Fruit fly (Drosophila melanogaster) whole organism, embryonic: ENCODE results near the gene CG15742.

Experiments used
- ATbp ChIP-seq: fragments of 200-800 bp; sonication (Bioruptor generic); optimal IDR thresholded peaks from 2 replicates; lab custom pipeline; 2017; ENCODE audit warnings: missing biosample characterization, mild to moderate bottlenecking, missing genetic modification characterization, missing genetic modification reagents
- Atf-2 ChIP-seq: fragments of 200-800 bp; sonication (Bioruptor generic); optimal IDR thresholded peaks from 2 replicates; lab custom pipeline; 2016; ENCODE audit warnings: missing biosample characterization, missing genetic modification characterization
- CG10267 ChIP-seq: fragments of 200-800 bp; sonication (Bioruptor generic); optimal IDR thresholded peaks from 2 replicates; lab custom pipeline; 2018; ENCODE audit warnings: missing biosample characterization, mild to moderate bottlenecking, missing genetic modification characterization, moderate library complexity
- CG10543 ChIP-seq: fragments of 200-800 bp; sonication (Bioruptor generic); optimal IDR thresholded peaks from 3 replicates; lab custom pipeline; 2017; ENCODE audit warnings: missing biosample characterization, mild to moderate bottlenecking, missing genetic modification characterization, moderate library complexity
- CG11085 ChIP-seq: fragments of 200-800 bp; sonication (Bioruptor generic); IDR thresholded peaks from 2 replicates; pipeline ENCODE4 v1.3.6; 2022; ENCODE audit warnings: missing biosample characterization, missing genetic modification characterization
- CG1529 ChIP-seq: fragments of 200-800 bp; sonication (Bioruptor generic); optimal IDR thresholded peaks from 3 replicates; lab custom pipeline; 2018; ENCODE audit warnings: missing biosample characterization, missing genetic modification characterization
- CG17359 ChIP-seq: fragments of 200-800 bp; sonication (Bioruptor generic); optimal IDR thresholded peaks from 3 replicates; lab custom pipeline; 2018; ENCODE audit warnings: missing biosample characterization, mild to moderate bottlenecking, missing genetic modification characterization, moderate library complexity
- CG17802 ChIP-seq: fragments of 200-800 bp; sonication (Bioruptor generic); optimal IDR thresholded peaks from 2 replicates; lab custom pipeline; 2018; ENCODE audit warnings: missing biosample characterization, mild to moderate bottlenecking, missing genetic modification characterization, moderate library complexity
- CG1832 ChIP-seq: fragments of 200-800 bp; sonication (Bioruptor generic); optimal IDR thresholded peaks from 2 replicates; lab custom pipeline; 2017; ENCODE audit warnings: missing biosample characterization, mild to moderate bottlenecking, missing genetic modification characterization, inconsistent platforms
- CG2120 ChIP-seq: fragments of 200-800 bp; sonication (Bioruptor generic); optimal IDR thresholded peaks from 3 replicates; lab custom pipeline; 2016; ENCODE audit warnings: missing biosample characterization, missing genetic modification characterization
- CG2199 ChIP-seq: fragments of 200-800 bp; sonication (Bioruptor generic); IDR thresholded peaks from 3 replicates; pipeline ENCODE4 v1.3.6; 2022; ENCODE audit warnings: missing biosample characterization, missing genetic modification characterization
- CG2712 ChIP-seq: fragments of 200-800 bp; optimal IDR thresholded peaks from 3 replicates; lab custom pipeline; 2019; ENCODE audit warnings: missing biosample characterization, mild to moderate bottlenecking, missing genetic modification characterization, moderate library complexity
- CG3065 ChIP-seq: fragments of 200-800 bp; sonication (Bioruptor generic); optimal IDR thresholded peaks from 2 replicates; lab custom pipeline; 2016; ENCODE audit warnings: missing biosample characterization, missing genetic modification characterization
- CG42726 ChIP-seq: fragments of 200-800 bp; sonication (Bioruptor generic); IDR thresholded peaks from 2 replicates; pipeline ENCODE4 v1.3.6; 2022; ENCODE audit warnings: missing biosample characterization, missing genetic modification characterization; ENCODE audit not compliant: partially characterized antibody
- CG4404 ChIP-seq: fragments of 200-800 bp; sonication (Bioruptor generic); IDR thresholded peaks from 2 replicates; pipeline ENCODE4 v1.3.6; 2022; ENCODE audit warnings: missing biosample characterization, missing genetic modification characterization
- CG4617 ChIP-seq: fragments of 200-800 bp; sonication (Bioruptor generic); optimal IDR thresholded peaks from 3 replicates; lab custom pipeline; 2016; ENCODE audit warnings: missing biosample characterization, missing genetic modification characterization, borderline replicate concordance
- CG6689 ChIP-seq: fragments of 200-800 bp; sonication (Bioruptor generic); IDR thresholded peaks from 2 replicates; pipeline ENCODE4 v1.3.6; 2022; ENCODE audit warnings: missing biosample characterization, missing genetic modification characterization
- CG7786 ChIP-seq: fragments of 200-800 bp; sonication (Bioruptor generic); optimal IDR thresholded peaks from 2 replicates; lab custom pipeline; 2016; ENCODE audit warnings: missing biosample characterization, missing genetic modification characterization
- CG9609 ChIP-seq: fragments of 200-800 bp; sonication (Bioruptor generic); optimal IDR thresholded peaks from 3 replicates; lab custom pipeline; 2016; ENCODE audit warnings: missing biosample characterization, missing genetic modification characterization
- CG9727 ChIP-seq: fragments of 200-800 bp; sonication (Bioruptor generic); optimal IDR thresholded peaks from 3 replicates; lab custom pipeline; 2017; ENCODE audit warnings: missing biosample characterization, mild to moderate bottlenecking, missing genetic modification characterization
- CkIIα-i1 ChIP-seq: fragments of 200-800 bp; sonication (Bioruptor generic); IDR thresholded peaks from 2 replicates; pipeline ENCODE4 v1.3.6; 2022; ENCODE audit warnings: missing biosample characterization, missing genetic modification characterization
- Gsc ChIP-seq: fragments of 200-800 bp; sonication (Bioruptor generic); IDR thresholded peaks from 2 replicates; pipeline ENCODE4 v1.3.6; 2022; ENCODE audit warnings: missing biosample characterization, missing genetic modification characterization
- HLH3B ChIP-seq: fragments of 200-800 bp; sonication (Bioruptor generic); IDR thresholded peaks from 2 replicates; pipeline ENCODE4 v1.3.6; 2022; ENCODE audit warnings: missing biosample characterization, missing genetic modification characterization
- Med ChIP-seq: fragments of 200-800 bp; sonication (Bioruptor generic); peaks from one replicate; lab custom pipeline; 2016; ENCODE audit warnings: missing biosample characterization, missing genetic modification characterization, mild to moderate bottlenecking, inconsistent platforms, moderate library complexity
- Pdp1 ChIP-seq, 2 experiments: fragments of 200-800 bp; sonication (Bioruptor generic); optimal IDR thresholded peaks; 3 replicates each; lab custom pipeline; 2016; ENCODE audit warnings: missing biosample characterization in 2 of 2, missing genetic modification characterization in 2 of 2, mild to moderate bottlenecking in 1 of 2, moderate library complexity in 1 of 2
- Ptx1 ChIP-seq: fragments of 200-800 bp; sonication (Bioruptor generic); IDR thresholded peaks from 2 replicates; pipeline ENCODE4 v1.3.6; 2022; ENCODE audit warnings: missing biosample characterization, missing genetic modification characterization
- Sox102F ChIP-seq: fragments of 200-800 bp; sonication (Bioruptor generic); optimal IDR thresholded peaks from 2 replicates; lab custom pipeline; 2018; ENCODE audit warnings: missing biosample characterization, mild to moderate bottlenecking, missing genetic modification characterization, moderate library complexity
- Spps ChIP-seq: fragments of 200-800 bp; sonication (Bioruptor generic); optimal IDR thresholded peaks from 2 replicates; lab custom pipeline; 2018; ENCODE audit warnings: missing biosample characterization, mild to moderate bottlenecking, missing genetic modification characterization
- Stat92E ChIP-seq, 3 experiments: fragments of >200 bp in 2 of 3; fragments of 200-800 bp in 1 of 3; sonication (Bioruptor generic) in 1 of 3; optimal IDR thresholded peaks; 2 replicates each; lab custom pipeline; 2017 to 2019; ENCODE audit warnings: missing biosample characterization in 3 of 3, missing genetic modification characterization in 3 of 3, mild to moderate bottlenecking in 1 of 3, moderate library complexity in 1 of 3
- chm ChIP-seq: fragments of 200-800 bp; sonication (Bioruptor generic); IDR thresholded peaks from 2 replicates; pipeline ENCODE4 v1.3.6; 2022; ENCODE audit warnings: missing biosample characterization, missing genetic modification characterization
- ci ChIP-seq: fragments of 200-800 bp; sonication (Bioruptor generic); IDR thresholded peaks from 3 replicates; pipeline ENCODE4 v1.3.6; 2022; ENCODE audit warnings: missing biosample characterization, missing genetic modification characterization
- cwo ChIP-seq: fragments of 200-800 bp; sonication (Bioruptor generic); optimal IDR thresholded peaks from 3 replicates; lab custom pipeline; 2017; ENCODE audit warnings: missing biosample characterization, missing genetic modification characterization, mild to moderate bottlenecking, moderate library complexity, missing genetic modification reagents
- danr ChIP-seq: fragments of 200-800 bp; sonication (Bioruptor generic); IDR thresholded peaks from 2 replicates; pipeline ENCODE4 v1.3.6; 2022; ENCODE audit warnings: missing biosample characterization, missing genetic modification characterization
- dpn ChIP-seq, 2 experiments: fragments of 200-800 bp; sonication (Bioruptor generic); optimal IDR thresholded peaks; 3 replicates each; lab custom pipeline; 2016; ENCODE audit warnings: missing biosample characterization in 2 of 2, missing genetic modification characterization in 2 of 2
- exex ChIP-seq: fragments of 200-800 bp; sonication (Bioruptor generic); optimal IDR thresholded peaks from 4 replicates; lab custom pipeline; 2018; ENCODE audit warnings: missing biosample characterization, mild to moderate bottlenecking, missing genetic modification characterization, moderate library complexity
- gfzf ChIP-seq: fragments of 200-800 bp; sonication (Bioruptor generic); optimal IDR thresholded peaks from 2 replicates; lab custom pipeline; 2016; ENCODE audit warnings: missing biosample characterization, mild to moderate bottlenecking, missing genetic modification characterization, moderate library complexity
- hbn ChIP-seq: fragments of 200-800 bp; sonication (Bioruptor generic); IDR thresholded peaks from 2 replicates; pipeline ENCODE4 v1.3.6; 2022; ENCODE audit warnings: missing biosample characterization, missing genetic modification characterization; ENCODE audit not compliant: partially characterized antibody
- her ChIP-seq: fragments of 200-800 bp; sonication (Bioruptor generic); optimal IDR thresholded peaks from 2 replicates; lab custom pipeline; 2016; ENCODE audit warnings: missing biosample characterization, missing genetic modification characterization
- nau ChIP-seq: fragments of 200-800 bp; sonication (Bioruptor generic); optimal IDR thresholded peaks from 3 replicates; lab custom pipeline; 2017; ENCODE audit warnings: missing biosample characterization, mild to moderate bottlenecking, missing genetic modification characterization, missing genetic modification reagents
- oc ChIP-seq: fragments of 200-800 bp; sonication (Bioruptor generic); optimal IDR thresholded peaks from 2 replicates; lab custom pipeline; 2018; ENCODE audit warnings: missing biosample characterization, mild to moderate bottlenecking, missing genetic modification characterization, moderate library complexity
- pita ChIP-seq: fragments of 200-800 bp; sonication (Bioruptor generic); optimal IDR thresholded peaks from 2 replicates; lab custom pipeline; 2017; ENCODE audit warnings: missing biosample characterization, mild to moderate bottlenecking, missing genetic modification characterization
- pros ChIP-seq: fragments of 200-800 bp; sonication (Bioruptor generic); optimal IDR thresholded peaks from 3 replicates; lab custom pipeline; 2019; ENCODE audit warnings: missing biosample characterization, mild to moderate bottlenecking, missing genetic modification characterization, moderate library complexity
- ro ChIP-seq: fragments of 200-800 bp; sonication (Bioruptor generic); IDR thresholded peaks from 2 replicates; pipeline ENCODE4 v1.3.6; 2022; ENCODE audit warnings: missing biosample characterization, missing genetic modification characterization
- salm ChIP-seq: fragments of 200-800 bp; sonication (Bioruptor generic); optimal IDR thresholded peaks from 2 replicates; lab custom pipeline; 2018; ENCODE audit warnings: missing biosample characterization, mild to moderate bottlenecking, missing genetic modification characterization
- sens-2 ChIP-seq: fragments of 200-800 bp; sonication (Bioruptor generic); IDR thresholded peaks from 2 replicates; pipeline ENCODE4 v1.3.6; 2022; ENCODE audit warnings: missing biosample characterization, missing genetic modification characterization
- sna ChIP-seq: fragments of 200-800 bp; sonication (Bioruptor generic); IDR thresholded peaks from 2 replicates; pipeline ENCODE4 v1.3.6; 2022; ENCODE audit warnings: missing biosample characterization, missing genetic modification characterization; ENCODE audit not compliant: partially characterized antibody
- ssp ChIP-seq: fragments of 200-800 bp; sonication (Bioruptor generic); IDR thresholded peaks from 2 replicates; pipeline ENCODE4 v1.3.6; 2022; ENCODE audit warnings: missing biosample characterization, missing genetic modification characterization
- tap ChIP-seq: fragments of 200-800 bp; optimal IDR thresholded peaks from 3 replicates; lab custom pipeline; 2019; ENCODE audit warnings: missing biosample characterization, mild to moderate bottlenecking, missing genetic modification characterization, moderate library complexity

The CG15742 gene

DNA sequence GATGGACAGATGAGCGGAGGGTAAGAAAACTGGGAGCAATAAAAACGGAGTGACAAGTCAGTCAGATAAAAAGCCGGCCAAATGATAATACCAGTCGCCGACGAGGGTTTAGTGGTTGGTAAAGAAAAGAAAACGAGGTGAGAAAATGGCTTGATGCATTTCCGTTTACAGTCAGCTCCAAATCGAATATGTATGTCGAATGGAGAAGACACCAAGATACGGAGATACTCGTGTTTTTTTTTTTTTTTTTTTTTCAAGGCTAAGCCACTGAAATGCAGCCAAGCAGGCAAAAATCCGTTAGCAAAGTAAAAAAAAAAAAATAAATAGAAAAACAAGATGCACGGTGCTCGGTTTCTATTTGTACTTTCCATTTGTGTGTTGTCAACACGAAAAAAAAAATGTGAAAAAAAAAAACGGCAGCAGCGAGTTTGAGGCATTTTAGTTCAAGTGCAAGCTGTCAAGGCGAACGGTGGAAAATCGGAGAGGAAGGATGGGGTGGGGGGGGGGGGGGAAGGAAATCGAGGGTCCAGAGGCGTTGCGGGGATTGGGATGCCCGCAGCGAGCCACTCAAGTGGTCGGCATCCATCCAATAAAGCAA lies 14.5 kb downstream of the CG15742 start (continued):
- TF ChIP-seq pros (GFP tag; lab: Kevin White, UChicago) (peak; percentile 1), CG11085 (GFP tag; lab: Robert Waterston, UW) (no peak), Stat92E (GFP tag; optimal IDR thresholded peaks at IDR 0.05; lab: Kevin White, UChicago) (no peak), CG4617 (GFP tag; lab: Kevin White, UChicago) (no peak), CG4404 (GFP tag; lab: Robert Waterston, UW) (no peak), HLH3B (GFP tag; lab: Robert Waterston, UW) (no peak), chm (no peak), dpn (GFP tag; optimal IDR thresholded peaks at IDR 0.05; lab: Kevin White, UChicago) (no peak), danr (GFP tag; lab: Robert Waterston, UW) (no peak), CG17359 (tag; lab: Kevin White, UChicago) (peak; percentile 52), ATbp (GFP tag; lab: Kevin White, UChicago) (no peak), CG3065 (GFP tag; lab: Kevin White, UChicago) (no peak), sens-2 (GFP tag; lab: Robert Waterston, UW) (no peak), Ptx1 (GFP tag; lab: Robert Waterston, UW) (no peak), sna (GFP tag; lab: Robert Waterston, UW) (no peak), CG10543 (GFP tag; lab: Kevin White, UChicago) (no peak), CG9727 (GFP tag; lab: Kevin White, UChicago) (no peak), pita (no peak), ci (GFP tag; lab: Robert Waterston, UW) (0 out of 3 replicates have a peak, but pooled peaks have one; percentile 6), Atf-2 (no peak), salm (no peak), oc (tag; lab: Kevin White, UChicago) (peak; percentile 66)

DNA sequence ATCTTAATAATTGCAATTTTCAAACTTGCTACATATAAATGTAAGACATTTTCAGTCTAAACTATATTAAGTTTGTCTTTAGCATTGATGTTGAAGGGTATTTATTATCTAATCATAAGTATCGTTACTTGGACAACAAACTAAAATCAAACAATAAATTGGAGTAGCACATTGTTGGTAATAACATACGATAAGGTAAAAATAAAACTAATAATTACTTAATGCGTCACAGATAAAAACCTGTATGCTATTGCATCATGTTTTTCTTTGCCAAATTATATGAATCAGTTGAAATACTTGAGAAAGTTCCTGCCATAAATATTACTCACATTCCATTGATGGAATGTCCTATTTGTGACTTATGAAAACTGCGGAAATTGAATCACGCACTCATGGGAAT lies 17.5 kb downstream of the CG15742 start:
- peak in 1 of 2 experiments; percentile 16 for TF ChIP-seq Pdp1 (GFP tag; optimal IDR thresholded peaks at IDR 0.05; lab: Kevin White, UChicago)
- no peak for TF ChIP-seq cwo
- peak; percentile 56 for TF ChIP-seq exex (tag; lab: Kevin White, UChicago)
- no peak for TF ChIP-seq hbn (GFP tag; lab: Robert Waterston, UW)
- TF ChIP-seq ro = no peak
- TF ChIP-seq Spps (tag; lab: Kevin White, UChicago) = no peak
- TF ChIP-seq CG42726 = no peak
- TF ChIP-seq CG17802 (tag; lab: Kevin White, UChicago) = no peak
- no peak for TF ChIP-seq nau (GFP tag; lab: Kevin White, UChicago)
- no peak for TF ChIP-seq ssp (GFP tag; lab: Robert Waterston, UW)
- TF ChIP-seq CG1529 (GFP tag; lab: Kevin White, UChicago) = no peak
- TF ChIP-seq her (GFP tag; lab: Kevin White, UChicago) = no peak
- no peak for TF ChIP-seq tap
- TF ChIP-seq CG7786 (GFP tag; lab: Kevin White, UChicago) = no peak

DNA sequence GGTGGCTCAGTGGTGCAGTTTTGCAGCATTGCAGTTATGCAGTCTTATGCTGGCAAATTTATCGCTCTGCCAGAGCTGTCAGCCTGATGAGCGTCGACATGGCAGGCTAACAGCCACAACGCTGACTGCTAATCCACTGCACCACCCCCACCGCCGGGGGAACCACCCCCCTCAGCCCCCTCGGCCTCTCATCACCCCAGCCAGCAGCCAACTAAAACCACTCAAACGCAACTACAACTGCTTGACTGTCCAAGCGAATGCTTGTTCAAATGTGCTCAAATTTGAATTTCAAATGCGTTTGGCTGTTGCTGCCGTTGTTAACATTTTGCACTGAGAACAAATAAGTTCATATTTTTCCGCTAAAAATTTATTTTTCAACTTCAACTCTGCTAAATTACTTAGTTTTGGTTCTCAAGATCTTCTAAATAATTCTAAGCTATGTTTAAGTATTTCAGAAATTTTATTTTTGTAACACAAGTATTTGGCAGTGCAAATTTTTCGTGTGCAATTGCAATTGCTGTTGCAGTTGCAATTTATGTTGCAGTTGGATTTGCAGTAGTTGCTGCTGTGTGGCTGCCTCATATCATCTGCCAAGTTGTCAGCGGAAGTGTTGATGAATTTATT lies 19.9 kb downstream of the CG15742 start:
- 0 out of 3 replicates have a peak, but pooled peaks have one; percentile 10 for TF ChIP-seq CG2199 (GFP tag; lab: Robert Waterston, UW)
- TF ChIP-seq Gsc (GFP tag; lab: Robert Waterston, UW) = no peak
- TF ChIP-seq CG6689 = peak; percentile 25; the same call in 1 of the 2 replicates
- no peak for TF ChIP-seq CG9609 (GFP tag; lab: Kevin White, UChicago)
- TF ChIP-seq CG2120 (GFP tag; lab: Kevin White, UChicago) = no peak
- TF ChIP-seq CG2712 (tag; lab: Kevin White, UChicago) = peak; percentile 34
- TF ChIP-seq gfzf = no peak
- TF ChIP-seq CG10267 (tag; lab: Kevin White, UChicago) = peak; percentile 2
- TF ChIP-seq Sox102F (GFP tag; lab: Kevin White, UChicago) = peak; percentile 60
- TF ChIP-seq CkIIα-i1 = no peak
- TF ChIP-seq Med (GFP tag; lab: Kevin White, UChicago) = peak; percentile 23
- no peak for TF ChIP-seq CG1832 (GFP tag; lab: Kevin White, UChicago)
